Fruit fly (Drosophila melanogaster): ENCODE data around the gene CG7497.

dm6 chr3L:17625014-17625413 is 8.2 kb upstream of the CG7497 start:
- TF ChIP-seq Abd-B (GFP tag; optimal IDR thresholded peaks at IDR 0.05) (no peak), h (GFP tag; optimal IDR thresholded peaks at IDR 0.05) (no peak), pan (optimal IDR thresholded peaks at IDR 0.05) (no peak), Myc (optimal IDR thresholded peaks at IDR 0.05) (no peak), fru (GFP tag; optimal IDR thresholded peaks at IDR 0.05) (no peak), lola (GFP tag; optimal IDR thresholded peaks at IDR 0.05) (no peak)

Data from whole organism, wandering third instar larva.